Worm (Caenorhabditis elegans) whole organism, midembryonic: ENCODE measurements around the gene npp-5.

Experiments
- T22C8.4 ChIP-seq: fragments of 200-800 bp; sonication (Bioruptor generic); IDR thresholded peaks from 2 replicates; pipeline ENCODE4 v1.3.6; 2022; ENCODE audit warnings: missing genetic modification characterization, missing compliant biosample characterization
- cog-1 ChIP-seq: sonication (generic microtip); optimal IDR thresholded peaks from 2 replicates; lab custom pipeline; 2016; ENCODE audit warnings: missing genetic modification characterization, missing compliant biosample characterization
- flt-1 ChIP-seq: fragments of 200-800 bp; sonication (Bioruptor generic); IDR thresholded peaks from 2 replicates; pipeline ENCODE4 v1.3.6; 2022; ENCODE audit warnings: missing genetic modification characterization, missing compliant biosample characterization
- klf-2 ChIP-seq: fragments of 200-800 bp; sonication (Bioruptor generic); conservative IDR thresholded peaks from 2 replicates; pipeline ENCODE4 v1.3.6; 2022; ENCODE audit warnings: missing genetic modification reagents, missing genetic modification characterization, missing compliant biosample characterization
- med-1 ChIP-seq: sonication (generic microtip); optimal IDR thresholded peaks from 2 replicates; lab custom pipeline; 2017; ENCODE audit warnings: missing genetic modification characterization, mild to moderate bottlenecking, missing compliant biosample characterization, antibody characterized with exemption, missing genetic modification reagents; ENCODE audit not compliant: insufficient read depth
- ref-1 ChIP-seq: fragments of 200-800 bp; sonication (Bioruptor generic); conservative IDR thresholded peaks from 2 replicates; pipeline ENCODE4 v1.3.6; 2022; ENCODE audit warnings: missing genetic modification reagents, missing genetic modification characterization, missing compliant biosample characterization
- tab-1 ChIP-seq: fragments of 200-800 bp; sonication (Bioruptor generic); IDR thresholded peaks from 2 replicates; pipeline ENCODE4 v1.3.6; 2022; ENCODE audit warnings: missing genetic modification characterization, missing compliant biosample characterization
- ztf-23 ChIP-seq: fragments of 200-800 bp; sonication (Bioruptor generic); IDR thresholded peaks from 2 replicates; pipeline ENCODE4 v1.3.6; 2022; ENCODE audit warnings: missing genetic modification reagents, missing genetic modification characterization, missing compliant biosample characterization
- ztf-29 ChIP-seq: fragments of 200-800 bp; sonication (Bioruptor generic); IDR thresholded peaks from 2 replicates; pipeline ENCODE4 v1.3.6; 2022; ENCODE audit warnings: missing genetic modification reagents, missing genetic modification characterization, missing compliant biosample characterization

Gene npp-5

DNA sequence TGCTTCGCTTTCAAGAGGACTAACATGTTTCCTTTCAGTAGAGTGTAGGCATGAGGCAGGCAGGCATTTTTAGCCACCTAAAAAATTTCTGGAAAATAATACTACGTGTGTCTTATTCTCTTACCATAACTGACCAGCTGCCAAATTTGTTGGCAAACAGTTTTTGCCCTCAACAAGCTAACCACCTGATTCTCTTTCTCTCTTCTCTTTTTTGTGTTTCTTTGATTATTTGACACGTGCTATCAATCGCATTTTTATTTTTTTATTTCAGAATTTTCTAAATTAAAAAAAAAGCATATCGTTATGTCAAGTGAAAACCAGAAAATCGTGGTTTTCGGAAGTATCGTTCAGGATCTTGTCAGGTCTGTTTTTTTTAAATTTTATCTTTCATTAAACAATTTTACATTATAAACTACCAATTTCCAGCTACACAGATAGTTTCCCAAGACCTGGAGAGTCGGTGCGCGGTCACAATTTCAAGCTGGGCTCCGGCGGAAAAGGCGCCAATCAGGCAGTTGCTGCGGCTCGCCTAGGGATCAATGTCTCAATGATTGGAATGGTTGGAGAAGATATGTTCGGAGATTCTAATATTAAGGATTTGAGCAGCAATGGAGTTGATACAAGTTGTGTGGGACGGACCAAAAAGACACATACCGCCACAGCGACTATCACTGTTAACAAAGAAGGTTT, 12.6 kb upstream of the npp-5 start, which contains the start of gene F07A11.5:
F07A11.5 (plus strand) TSS at position 267 of the 690 bp plus-strand sequence.
- TF ChIP-seq ref-1 (no peak), tab-1 (GFP tag; lab: Robert Waterston, UW) (no peak), ztf-29 (GFP tag; lab: Robert Waterston, UW) (no peak), klf-2 (GFP tag; lab: Robert Waterston, UW) (no peak), T22C8.4 (no peak), cog-1 (no peak), med-1 (no peak), ztf-23 (GFP tag; lab: Robert Waterston, UW) (no peak)

DNA sequence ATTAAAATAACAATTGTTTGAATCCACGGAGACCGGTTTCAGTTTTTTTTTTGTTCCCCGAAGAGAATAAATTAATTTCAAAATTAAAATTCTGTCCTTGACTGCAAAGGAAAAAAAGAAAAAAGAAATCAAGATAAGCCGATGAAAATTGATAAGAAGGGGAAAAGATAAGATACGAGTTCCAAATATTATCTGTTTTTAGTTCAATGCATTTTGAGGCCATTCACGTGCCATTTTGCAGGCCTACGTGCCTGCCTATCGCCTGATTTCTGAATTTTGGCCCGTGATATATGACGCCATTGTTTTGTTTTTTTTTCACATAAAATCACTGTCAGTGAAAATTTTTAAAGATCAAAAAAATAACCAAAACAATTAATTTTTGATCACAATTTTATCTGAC, 11.9 kb upstream of the npp-5 start:
- TF ChIP-seq tab-1 (GFP tag; lab: Robert Waterston, UW) (no peak), T22C8.4 (no peak), med-1 (no peak), flt-1 (GFP tag; lab: Robert Waterston, UW) (no peak), ztf-23 (GFP tag; lab: Robert Waterston, UW) (no peak), klf-2 (GFP tag; lab: Robert Waterston, UW) (no peak), ztf-29 (GFP tag; lab: Robert Waterston, UW) (no peak), ref-1 (no peak), cog-1 (no peak)

DNA sequence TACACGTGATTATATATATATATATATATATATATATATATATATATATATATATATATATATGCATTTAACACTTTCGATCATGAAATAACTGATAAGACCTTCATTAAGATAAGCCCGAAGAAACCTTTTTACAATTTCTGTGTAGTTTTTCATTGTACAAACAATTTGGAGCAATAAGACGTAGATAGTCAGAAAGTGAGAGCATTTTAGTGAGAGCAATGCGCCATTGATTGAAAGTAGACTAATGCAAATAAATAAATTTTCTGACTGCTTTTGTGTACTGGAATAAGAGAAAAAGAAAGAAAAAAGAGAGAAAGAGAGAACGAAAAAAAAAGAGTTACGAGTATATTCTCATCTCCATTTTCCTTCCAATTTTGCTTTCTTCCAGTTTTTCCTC, 5.0 kb upstream of the npp-5 start:
- TF ChIP-seq med-1 (no peak), ref-1 (no peak), flt-1 (GFP tag; lab: Robert Waterston, UW) (no peak), ztf-23 (GFP tag; lab: Robert Waterston, UW) (no peak), T22C8.4 (no peak), cog-1 (no peak), ztf-29 (GFP tag; lab: Robert Waterston, UW) (no peak), klf-2 (GFP tag; lab: Robert Waterston, UW) (no peak), tab-1 (GFP tag; lab: Robert Waterston, UW) (no peak)

DNA sequence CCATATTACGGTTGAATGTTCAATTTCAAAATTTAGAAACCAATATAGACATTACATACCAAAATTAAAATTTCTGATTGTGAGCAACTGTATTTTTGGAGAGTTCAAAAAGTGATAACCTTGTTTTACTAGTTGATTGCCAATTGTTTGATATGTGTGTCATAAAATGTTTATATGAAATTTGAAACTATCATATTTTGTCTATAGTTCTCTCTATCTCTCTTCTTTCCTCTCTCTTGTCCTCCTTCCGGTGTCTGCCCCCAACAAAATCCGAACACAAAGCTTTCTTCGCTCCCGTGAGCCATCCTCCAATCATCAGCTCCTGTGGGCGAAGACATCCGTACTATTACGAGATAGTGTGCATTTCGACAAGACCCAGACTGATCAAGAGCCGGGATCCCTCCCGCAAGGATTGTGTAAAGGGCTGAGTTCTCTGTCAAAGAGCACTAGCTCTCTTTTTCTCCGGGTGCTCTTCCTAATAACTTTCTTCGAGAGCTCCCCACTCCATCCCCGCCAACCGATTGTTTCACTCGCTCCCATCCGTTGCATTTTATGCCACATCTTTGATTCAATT, 2.9 kb upstream of the npp-5 start:
- TF ChIP-seq med-1 (no peak), T22C8.4 (no peak), cog-1 (no peak), ztf-23 (GFP tag; lab: Robert Waterston, UW) (no peak), flt-1 (GFP tag; lab: Robert Waterston, UW) (no peak), ztf-29 (GFP tag; lab: Robert Waterston, UW) (no peak), klf-2 (GFP tag; lab: Robert Waterston, UW) (no peak)

DNA sequence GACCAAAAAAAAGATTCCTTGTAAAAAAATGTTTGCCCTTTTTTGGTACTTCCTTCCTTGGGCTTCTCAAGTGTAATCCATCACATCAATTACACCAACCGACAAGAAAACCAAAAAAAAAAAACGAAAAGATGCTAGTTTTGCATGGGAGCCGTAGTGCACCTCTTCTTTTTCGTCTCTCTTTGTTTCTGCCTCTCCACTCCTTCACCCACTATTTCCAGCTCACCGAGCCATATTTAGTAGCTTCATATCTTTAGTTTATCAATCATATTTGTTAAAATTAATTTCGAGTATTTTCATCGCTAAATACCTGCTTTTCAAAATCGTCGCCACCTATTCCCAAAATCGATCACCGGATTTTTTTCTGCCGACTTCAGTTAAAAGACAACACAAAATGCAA, 1.1 kb upstream of the npp-5 start, which contains the start of gene F07A11.4:
F07A11.4 (plus strand) TSS at position 301 of the 400 bp plus-strand sequence.
- no peak for TF ChIP-seq med-1
- no peak for TF ChIP-seq cog-1
- no peak for TF ChIP-seq klf-2 (GFP tag; lab: Robert Waterston, UW)
- TF ChIP-seq ref-1 = no peak
- no peak for TF ChIP-seq T22C8.4
- TF ChIP-seq tab-1 (GFP tag; lab: Robert Waterston, UW) = no peak
- TF ChIP-seq flt-1 (GFP tag; lab: Robert Waterston, UW) = no peak
- no peak for TF ChIP-seq ztf-23 (GFP tag; lab: Robert Waterston, UW)
- TF ChIP-seq ztf-29 (GFP tag; lab: Robert Waterston, UW) = no peak

DNA sequence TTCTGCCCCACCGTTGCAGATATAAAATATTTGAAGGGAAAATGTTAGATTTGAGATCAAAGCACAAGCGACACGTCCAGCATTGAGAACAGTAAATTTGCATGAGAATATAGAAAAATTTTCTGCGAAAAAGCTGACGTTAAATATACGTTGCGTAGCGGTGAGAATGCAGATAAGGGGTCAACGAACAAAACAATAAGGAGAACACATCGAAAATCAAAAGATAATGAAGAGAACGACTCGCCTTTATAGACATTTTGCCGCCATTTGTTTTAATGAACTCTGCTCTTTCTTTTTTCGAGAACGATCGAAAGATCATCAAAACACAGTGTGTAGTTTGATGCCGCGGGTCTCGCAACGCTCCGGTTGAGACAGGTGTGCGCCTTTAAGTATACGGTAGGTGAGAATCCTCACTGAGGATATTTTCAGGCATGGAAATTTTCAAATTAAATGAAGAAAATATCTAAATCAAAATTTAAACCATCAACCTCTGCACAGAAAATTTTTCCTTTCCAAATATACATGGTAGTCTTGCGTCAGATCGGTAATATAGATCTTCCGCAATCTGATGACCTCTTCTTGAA, 3.4 kb downstream of the npp-5 start:
- TF ChIP-seq ztf-29 (GFP tag; lab: Robert Waterston, UW) (no peak), ztf-23 (GFP tag; lab: Robert Waterston, UW) (no peak), cog-1 (no peak), klf-2 (GFP tag; lab: Robert Waterston, UW) (no peak), T22C8.4 (no peak), ref-1 (no peak), flt-1 (GFP tag; lab: Robert Waterston, UW) (no peak)

DNA sequence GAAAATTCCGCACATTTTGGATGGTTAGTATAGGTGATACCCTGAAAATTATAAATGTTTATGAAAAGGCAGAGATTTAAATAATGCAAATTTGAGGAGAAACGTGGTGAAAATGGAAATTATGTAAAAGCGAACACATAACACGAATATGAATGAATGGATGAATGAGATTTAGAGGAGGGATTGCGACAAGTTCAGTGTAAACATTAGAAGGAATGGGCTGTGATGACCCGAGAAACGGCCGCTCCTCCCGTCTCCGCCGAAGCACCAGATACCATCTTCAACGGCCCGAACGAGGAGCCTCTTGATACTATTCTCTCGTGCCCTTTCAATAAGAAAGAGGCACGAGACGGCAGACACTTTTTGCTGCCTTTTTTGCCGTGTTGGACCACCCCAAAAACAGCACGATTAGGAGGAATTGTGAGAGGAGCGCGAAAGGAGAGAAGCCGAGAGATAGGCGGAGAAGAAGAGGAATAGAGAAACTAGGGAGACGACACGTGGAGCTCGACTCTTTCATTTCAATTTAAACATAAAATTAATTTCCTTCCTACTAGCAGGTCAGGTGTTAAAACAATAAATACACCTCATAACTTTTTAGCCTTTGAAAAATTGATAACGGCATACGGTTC, 4.1 kb downstream of the npp-5 start, which contains the start of gene gfat-1:
gfat-1 (minus strand) TSS at position 51 of the 629 bp plus-strand sequence.
- TF ChIP-seq T22C8.4 (no peak), klf-2 (GFP tag; lab: Robert Waterston, UW) (no peak), cog-1 (no peak)

DNA sequence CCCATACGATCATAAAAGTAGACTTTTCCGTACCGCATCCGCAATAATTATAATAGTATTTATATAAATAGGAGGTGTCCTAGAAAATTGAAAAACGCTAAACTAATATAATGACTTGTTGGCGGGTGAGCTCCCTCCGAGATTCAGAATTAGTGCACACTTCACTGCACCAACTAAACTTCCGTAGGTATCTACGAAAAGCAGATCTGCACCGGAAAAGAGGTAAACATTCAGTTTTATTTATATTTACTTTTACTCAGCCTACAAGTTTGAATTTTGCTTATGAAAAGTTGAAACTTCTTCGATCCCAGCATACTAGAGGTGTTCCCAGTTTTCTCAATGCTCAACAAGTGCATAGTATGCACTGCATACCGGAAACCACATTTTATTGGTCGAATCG, 7.6 kb downstream of the npp-5 start, which contains the start of gene F07A11.1:
F07A11.1 (minus strand) TSS at position 101 of the 400 bp plus-strand sequence.
- TF ChIP-seq ref-1 (no peak), flt-1 (GFP tag; lab: Robert Waterston, UW) (no peak), ztf-29 (GFP tag; lab: Robert Waterston, UW) (no peak), cog-1 (no peak), klf-2 (GFP tag; lab: Robert Waterston, UW) (no peak), ztf-23 (GFP tag; lab: Robert Waterston, UW) (no peak), med-1 (no peak), T22C8.4 (no peak), tab-1 (GFP tag; lab: Robert Waterston, UW) (no peak)

DNA sequence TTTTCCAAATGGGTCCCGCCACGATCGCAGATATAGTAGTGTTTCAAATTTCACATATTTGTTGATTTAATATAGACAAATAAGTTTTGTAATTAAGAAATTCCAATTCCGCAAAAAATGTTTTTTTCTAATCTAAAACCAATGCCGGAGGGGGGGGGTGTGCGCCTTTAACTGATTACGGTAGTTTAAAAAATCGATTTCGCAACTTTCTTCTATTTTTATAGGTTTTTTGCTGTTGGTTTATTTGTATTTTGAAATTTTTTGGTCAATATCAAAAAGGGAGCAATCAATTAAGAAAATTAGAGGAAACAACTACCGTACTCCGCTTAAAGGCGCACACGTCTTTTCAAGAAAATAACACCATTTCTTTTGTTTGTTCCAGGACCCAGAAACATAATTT, 8.1 kb downstream of the npp-5 start:
- TF ChIP-seq flt-1 (GFP tag; lab: Robert Waterston, UW) = no peak
- TF ChIP-seq ztf-29 (GFP tag; lab: Robert Waterston, UW) = no peak
- TF ChIP-seq med-1 = no peak
- TF ChIP-seq ref-1 = no peak
- no peak for TF ChIP-seq T22C8.4
- TF ChIP-seq klf-2 (GFP tag; lab: Robert Waterston, UW) = no peak

DNA sequence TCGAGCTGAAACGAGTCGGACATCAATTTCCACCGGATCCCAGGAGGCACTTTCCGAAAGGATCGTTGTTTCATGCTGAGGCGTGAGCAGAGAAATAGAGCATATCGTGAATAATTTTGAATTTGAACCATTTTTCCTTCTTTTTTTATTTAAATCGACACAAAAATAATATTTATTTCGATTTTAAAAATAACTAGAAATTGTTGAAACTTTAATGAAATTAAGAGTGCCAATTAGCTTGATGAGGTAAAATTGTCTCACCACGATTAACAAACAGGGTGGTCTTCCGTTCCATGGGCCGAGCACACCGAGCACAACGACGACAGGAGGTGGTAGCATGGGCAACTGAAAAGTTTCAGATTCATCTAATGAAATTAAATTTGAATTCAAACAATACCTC, 11.3 kb downstream of the npp-5 start:
- TF ChIP-seq T22C8.4 = no peak
- no peak for TF ChIP-seq klf-2 (GFP tag; lab: Robert Waterston, UW)
- TF ChIP-seq ref-1 = no peak
- no peak for TF ChIP-seq ztf-29 (GFP tag; lab: Robert Waterston, UW)
- no peak for TF ChIP-seq med-1
- no peak for TF ChIP-seq ztf-23 (GFP tag; lab: Robert Waterston, UW)
- TF ChIP-seq flt-1 (GFP tag; lab: Robert Waterston, UW) = no peak
- TF ChIP-seq tab-1 (GFP tag; lab: Robert Waterston, UW) = no peak
- no peak for TF ChIP-seq cog-1
